Fruit fly (Drosophila melanogaster): ENCODE results near the gene smog.

- TF ChIP-seq HmgD (GFP tag; optimal IDR thresholded peaks at IDR 0.05) (no peak), Trl (optimal IDR thresholded peaks at IDR 0.05) (no peak), Trl (GFP tag; optimal IDR thresholded peaks at IDR 0.05) (no peak), zen (tag; optimal IDR thresholded peaks at IDR 0.05) (no peak), ara (GFP tag; IDR thresholded peaks at IDR 0.05) (no peak)
Observed at dm6 chr2L:4905365-4906280, 53.0 kb downstream of the smog start.
